Worm (Caenorhabditis elegans) whole organism, young adult: ENCODE results near the gene C28H8.2.

Experiments used
- B0261.1 ChIP-seq: sonication (generic microtip); optimal IDR thresholded peaks from 2 replicates; lab custom pipeline; 2016; ENCODE audit warnings: mild to moderate bottlenecking, missing genetic modification characterization, moderate library complexity, missing compliant biosample characterization
- C06A6.2 ChIP-seq: fragments of 200-800 bp; sonication (Bioruptor generic); conservative IDR thresholded peaks from 2 replicates; pipeline ENCODE4 v1.3.6; 2022; ENCODE audit warnings: missing genetic modification characterization, missing compliant biosample characterization
- F22D6.2 ChIP-seq: sonication (generic microtip); optimal IDR thresholded peaks from 2 replicates; lab custom pipeline; 2016; ENCODE audit warnings: mild to moderate bottlenecking, missing genetic modification characterization, missing compliant biosample characterization
- F39B2.1 ChIP-seq: fragments of 200-800 bp; sonication (Bioruptor generic); IDR thresholded peaks from 2 replicates; pipeline ENCODE4 v1.3.6; 2022; ENCODE audit warnings: missing genetic modification reagents, missing genetic modification characterization, missing compliant biosample characterization
- Y53F4B.3 ChIP-seq: fragments of 200-800 bp; sonication (Bioruptor generic); IDR thresholded peaks from 2 replicates; pipeline ENCODE4 v1.3.6; 2022; ENCODE audit warnings: missing genetic modification reagents, missing genetic modification characterization, missing compliant biosample characterization
- Y67H2A.10 ChIP-seq: fragments of 200-800 bp; sonication (Bioruptor generic); conservative IDR thresholded peaks from 2 replicates; pipeline ENCODE4 v1.3.6; 2022; ENCODE audit warnings: missing genetic modification reagents, missing genetic modification characterization, missing compliant biosample characterization
- ama-1 ChIP-seq, 3 experiments: fragments of 150-350 bp in 1 of 3; sonication (generic microtip) in 2 of 3; optimal IDR thresholded peaks; 2 replicates each; lab custom pipeline; 2014 to 2018; ENCODE audit warnings: missing biosample characterization in 2 of 3, missing genetic modification characterization in 2 of 3, missing genetic modification reagents in 2 of 3
- atf-7 ChIP-seq: sonication (generic microtip); optimal IDR thresholded peaks from 2 replicates; lab custom pipeline; 2017; ENCODE audit warnings: mild to moderate bottlenecking, missing genetic modification characterization, missing compliant biosample characterization
- athp-1 ChIP-seq: sonication (generic microtip); optimal IDR thresholded peaks from 2 replicates; lab custom pipeline; 2017; ENCODE audit warnings: mild to moderate bottlenecking, missing genetic modification characterization, missing compliant biosample characterization
- attf-5 ChIP-seq: fragments of 200-800 bp; sonication (Bioruptor generic); optimal IDR thresholded peaks from 2 replicates; lab custom pipeline; 2018; ENCODE audit warnings: mild to moderate bottlenecking, missing genetic modification characterization, missing compliant biosample characterization
- bed-1 ChIP-seq: fragments of 200-800 bp; sonication (Bioruptor generic); IDR thresholded peaks from 2 replicates; pipeline ENCODE4 v1.3.6; 2022; ENCODE audit warnings: missing genetic modification reagents, missing genetic modification characterization, missing compliant biosample characterization
- ceh-58 ChIP-seq: fragments of 200-800 bp; sonication (Bioruptor generic); IDR thresholded peaks from 2 replicates; pipeline ENCODE4 v1.3.6; 2022; ENCODE audit warnings: missing genetic modification characterization, missing compliant biosample characterization
- ceh-79 ChIP-seq: sonication (generic microtip); optimal IDR thresholded peaks from 2 replicates; lab custom pipeline; 2017; ENCODE audit warnings: mild to moderate bottlenecking, missing genetic modification characterization, missing compliant biosample characterization
- ceh-91 ChIP-seq: fragments of 200-800 bp; sonication (Bioruptor generic); IDR thresholded peaks from 2 replicates; pipeline ENCODE4 v1.3.6; 2022; ENCODE audit warnings: missing genetic modification reagents, missing genetic modification characterization, missing compliant biosample characterization
- chd-7 ChIP-seq: sonication (generic microtip); optimal IDR thresholded peaks from 2 replicates; lab custom pipeline; 2016; ENCODE audit warnings: mild to moderate bottlenecking, missing genetic modification characterization, moderate library complexity, missing compliant biosample characterization
- dpff-1 ChIP-seq: sonication (generic microtip); optimal IDR thresholded peaks from 2 replicates; lab custom pipeline; 2017; ENCODE audit warnings: mild to moderate bottlenecking, missing genetic modification characterization, missing compliant biosample characterization
- egl-18 ChIP-seq: fragments of 200-800 bp; sonication (Bioruptor generic); IDR thresholded peaks from 2 replicates; pipeline ENCODE4 v1.3.6; 2022; ENCODE audit warnings: missing genetic modification reagents, missing genetic modification characterization, missing compliant biosample characterization
- egl-44 ChIP-seq: fragments of 200-800 bp; sonication (Bioruptor generic); IDR thresholded peaks from 2 replicates; pipeline ENCODE4 v1.3.6; 2022; ENCODE audit warnings: missing genetic modification reagents, missing genetic modification characterization, missing compliant biosample characterization
- egrh-3 ChIP-seq: fragments of 200-800 bp; sonication (Bioruptor generic); IDR thresholded peaks from 2 replicates; pipeline ENCODE4 v1.3.6; 2022; ENCODE audit warnings: missing genetic modification reagents, missing genetic modification characterization, missing compliant biosample characterization
- ets-4 ChIP-seq: fragments of 200-800 bp; sonication (Bioruptor generic); optimal IDR thresholded peaks from 2 replicates; lab custom pipeline; 2018; ENCODE audit warnings: mild to moderate bottlenecking, missing genetic modification characterization, missing compliant biosample characterization
- fkh-3 ChIP-seq: sonication (generic microtip); optimal IDR thresholded peaks from 2 replicates; lab custom pipeline; 2016; ENCODE audit warnings: mild to moderate bottlenecking, missing genetic modification characterization, missing compliant biosample characterization
- hlh-12 ChIP-seq: sonication (generic microtip); optimal IDR thresholded peaks from 2 replicates; lab custom pipeline; 2016; ENCODE audit warnings: missing genetic modification characterization, missing compliant biosample characterization
- hlh-26 ChIP-seq: fragments of 200-800 bp; sonication (Bioruptor generic); conservative IDR thresholded peaks from 2 replicates; pipeline ENCODE4 v1.3.6; 2022; ENCODE audit warnings: missing genetic modification reagents, missing genetic modification characterization, missing compliant biosample characterization
- hmg-20 ChIP-seq: fragments of 200-800 bp; sonication (Bioruptor generic); IDR thresholded peaks from 2 replicates; pipeline ENCODE4 v1.3.6; 2022; ENCODE audit warnings: missing genetic modification reagents, missing genetic modification characterization, missing compliant biosample characterization
- hsf-1 ChIP-seq: fragments of 200-800 bp; sonication (Bioruptor generic); IDR thresholded peaks from 2 replicates; pipeline ENCODE4 v1.3.6; 2022; ENCODE audit warnings: missing genetic modification reagents, missing genetic modification characterization, missing compliant biosample characterization
- lag-1 ChIP-seq: fragments of 200-800 bp; sonication (Bioruptor generic); IDR thresholded peaks from 2 replicates; pipeline ENCODE4 v1.3.6; 2022; ENCODE audit warnings: missing genetic modification reagents, missing genetic modification characterization, missing compliant biosample characterization
- let-526 ChIP-seq: fragments of 200-800 bp; sonication (Bioruptor generic); IDR thresholded peaks from 2 replicates; pipeline ENCODE4 v1.3.6; 2022; ENCODE audit warnings: missing genetic modification reagents, missing genetic modification characterization, missing compliant biosample characterization
- lin-35 ChIP-seq, 3 experiments: fragments of 150-350 bp in 2 of 3; sonication (generic microtip) in 1 of 3; optimal IDR thresholded peaks; 2 replicates each; lab custom pipeline; 2014 to 2018; ENCODE audit warnings: missing biosample characterization in 3 of 3, missing genetic modification characterization in 3 of 3, missing genetic modification reagents in 3 of 3
- lin-54 ChIP-seq: fragments of 200-800 bp; sonication (Bioruptor generic); optimal IDR thresholded peaks from 2 replicates; lab custom pipeline; 2018; ENCODE audit warnings: mild to moderate bottlenecking, missing genetic modification characterization, missing compliant biosample characterization
- lir-1 ChIP-seq: fragments of 200-800 bp; sonication (Bioruptor generic); conservative IDR thresholded peaks from 2 replicates; pipeline ENCODE4 v1.3.6; 2022; ENCODE audit warnings: missing genetic modification reagents, missing genetic modification characterization, missing compliant biosample characterization
- lsy-27 ChIP-seq: sonication (generic microtip); optimal IDR thresholded peaks from 2 replicates; lab custom pipeline; 2017; ENCODE audit warnings: missing genetic modification characterization, mild to moderate bottlenecking, missing compliant biosample characterization, antibody characterized with exemption, missing genotype, borderline replicate concordance; ENCODE audit not compliant: insufficient read depth
- madf-10 ChIP-seq: sonication (generic microtip); optimal IDR thresholded peaks from 2 replicates; lab custom pipeline; 2016; ENCODE audit warnings: mild to moderate bottlenecking, missing genetic modification characterization, missing compliant biosample characterization
- madf-3 ChIP-seq: fragments of 200-800 bp; sonication (Bioruptor generic); IDR thresholded peaks from 2 replicates; pipeline ENCODE4 v1.3.6; 2022; ENCODE audit warnings: missing genetic modification reagents, missing genetic modification characterization, missing compliant biosample characterization
- madf-8 ChIP-seq: fragments of 200-800 bp; sonication (Bioruptor generic); conservative IDR thresholded peaks from 2 replicates; pipeline ENCODE4 v1.3.6; 2022; ENCODE audit warnings: missing genetic modification reagents, missing genetic modification characterization, missing compliant biosample characterization
- mel-28 ChIP-seq: sonication (generic microtip); optimal IDR thresholded peaks from 2 replicates; lab custom pipeline; 2016; ENCODE audit warnings: borderline replicate concordance, mild to moderate bottlenecking, missing genetic modification characterization, missing compliant biosample characterization
- nhr-120 ChIP-seq: fragments of 200-800 bp; sonication (Bioruptor generic); IDR thresholded peaks from 2 replicates; pipeline ENCODE4 v1.3.6; 2022; ENCODE audit warnings: missing genetic modification characterization, missing compliant biosample characterization
- pbrm-1 ChIP-seq: fragments of 200-800 bp; sonication (Bioruptor generic); IDR thresholded peaks from 2 replicates; pipeline ENCODE4 v1.3.6; 2022; ENCODE audit warnings: missing genetic modification reagents, missing genetic modification characterization, missing compliant biosample characterization
- pha-4 ChIP-seq: fragments of 150-350 bp; sonication (generic microtip); optimal IDR thresholded peaks from 2 replicates; lab custom pipeline; 2014; ENCODE audit warnings: missing biosample characterization, missing genetic modification reagents, missing genetic modification characterization
- rcor-1 ChIP-seq: fragments of 200-800 bp; sonication (Bioruptor generic); IDR thresholded peaks from 2 replicates; pipeline ENCODE4 v1.3.6; 2022; ENCODE audit warnings: missing genetic modification reagents, missing genetic modification characterization, missing compliant biosample characterization
- rpc-1 ChIP-seq, 2 experiments: fragments of 150-350 bp in 1 of 2; sonication (generic microtip) in 1 of 2; optimal IDR thresholded peaks; 2 replicates each; lab custom pipeline; 2014 to 2018; ENCODE audit warnings: missing biosample characterization in 1 of 2, missing genetic modification characterization in 1 of 2, missing genetic modification reagents in 1 of 2, missing genotype in 1 of 2
- sdz-38 ChIP-seq: sonication (generic microtip); optimal IDR thresholded peaks from 2 replicates; lab custom pipeline; 2016; ENCODE audit warnings: missing genotype, missing genetic modification characterization, missing compliant biosample characterization
- snpc-1.1 ChIP-seq: sonication (generic microtip); optimal IDR thresholded peaks from 2 replicates; lab custom pipeline; 2017; ENCODE audit warnings: missing genetic modification characterization, mild to moderate bottlenecking, missing compliant biosample characterization, antibody characterized with exemption, moderate library complexity, missing genotype, missing genetic modification reagents; ENCODE audit not compliant: insufficient read depth
- sptf-2 ChIP-seq: fragments of 200-800 bp; sonication (Bioruptor generic); optimal IDR thresholded peaks from 2 replicates; lab custom pipeline; 2018; ENCODE audit warnings: mild to moderate bottlenecking, missing genetic modification characterization, missing compliant biosample characterization
- tbp1 ChIP-seq: fragments of 200-800 bp; sonication (Bioruptor generic); optimal IDR thresholded peaks from 2 replicates; lab custom pipeline; 2018; ENCODE audit warnings: mild to moderate bottlenecking, missing genetic modification characterization, missing compliant biosample characterization
- tlf-1 ChIP-seq: fragments of 200-800 bp; sonication (Bioruptor generic); optimal IDR thresholded peaks from 2 replicates; lab custom pipeline; 2018; ENCODE audit warnings: mild to moderate bottlenecking, missing genetic modification characterization, missing compliant biosample characterization
- ztf-22 ChIP-seq: fragments of 200-800 bp; sonication (Bioruptor generic); optimal IDR thresholded peaks from 2 replicates; lab custom pipeline; 2018; ENCODE audit warnings: mild to moderate bottlenecking, missing genetic modification characterization, moderate library complexity, missing compliant biosample characterization
- ztf-25 ChIP-seq: fragments of 200-800 bp; sonication (Bioruptor generic); IDR thresholded peaks from 2 replicates; pipeline ENCODE4 v1.3.6; 2022; ENCODE audit warnings: missing genetic modification reagents, missing genetic modification characterization, missing compliant biosample characterization
- ztf-3 ChIP-seq: fragments of 200-800 bp; sonication (Bioruptor generic); optimal IDR thresholded peaks from 2 replicates; lab custom pipeline; 2018; ENCODE audit warnings: mild to moderate bottlenecking, missing genetic modification characterization, missing compliant biosample characterization

C28H8.2 gene

DNA sequence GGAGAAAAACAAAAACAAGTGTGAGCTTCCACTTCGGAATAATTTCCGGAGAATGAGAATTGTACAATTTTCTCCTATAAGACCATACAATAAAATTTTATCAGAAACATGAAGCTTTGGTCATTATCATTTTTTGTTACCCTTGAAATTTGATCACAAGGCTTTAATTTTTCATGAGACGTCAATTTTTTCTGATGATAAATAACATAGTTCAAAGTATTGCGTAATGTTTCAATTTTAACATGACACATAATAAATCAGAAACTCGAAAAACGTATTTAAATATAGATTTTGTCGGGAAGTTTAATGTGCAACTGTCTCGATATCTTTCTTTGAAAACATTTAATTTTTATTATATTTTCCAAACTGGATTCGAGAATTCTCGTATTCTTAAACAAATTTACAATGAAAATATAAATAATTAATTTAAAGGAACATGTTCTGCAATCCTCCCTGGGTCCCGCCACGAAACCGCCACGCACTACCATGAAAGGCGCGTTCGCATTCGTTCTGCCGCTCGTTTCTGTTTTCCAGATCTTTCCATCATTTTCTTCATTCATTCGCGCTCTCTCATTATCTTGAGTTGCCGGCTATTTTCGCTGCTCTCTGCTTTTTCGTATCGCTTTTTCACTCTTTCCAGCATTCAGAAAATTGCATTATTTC lies 18.8 kb downstream of the C28H8.2 start (continued):
- TF ChIP-seq lag-1 (GFP tag; lab: Robert Waterston, UW), result no peak
- TF ChIP-seq ets-4 (GFP tag; lab: Kevin White, UChicago), result no peak
- peak; percentile 70 for TF ChIP-seq tlf-1
- TF ChIP-seq madf-3 (GFP tag; lab: Robert Waterston, UW), result peak; percentile 96
- no peak for TF ChIP-seq nhr-120 (GFP tag; lab: Robert Waterston, UW)
- peak; percentile 71 for TF ChIP-seq Y67H2A.10 (GFP tag; lab: Robert Waterston, UW)
- TF ChIP-seq F22D6.2 (tag; lab: Kevin White, UChicago), result no peak
- peak; percentile 75 for TF ChIP-seq lin-54
- no peak for TF ChIP-seq B0261.1 (tag; lab: Kevin White, UChicago)
- TF ChIP-seq atf-7 (tag; lab: Kevin White, UChicago), result no peak
- no peak for TF ChIP-seq pha-4 (tag; lab: Kevin White, UChicago)
- TF ChIP-seq C06A6.2, result no peak
- peak; percentile 88 for TF ChIP-seq madf-8 (GFP tag; lab: Robert Waterston, UW)
- TF ChIP-seq sptf-2 (GFP tag; lab: Kevin White, UChicago), result no peak
- TF ChIP-seq dpff-1 (tag; lab: Kevin White, UChicago), result no peak
- no peak for TF ChIP-seq ztf-3
- no peak for TF ChIP-seq let-526
- no peak for TF ChIP-seq ceh-79 (tag; lab: Kevin White, UChicago)
- TF ChIP-seq fkh-3 (tag; lab: Kevin White, UChicago), result no peak
- peak; percentile 64 for TF ChIP-seq rcor-1
- TF ChIP-seq ceh-91 (GFP tag; lab: Robert Waterston, UW), result peak; percentile 93
- TF ChIP-seq hsf-1 (GFP tag; lab: Robert Waterston, UW), result peak; percentile 98
- no peak for TF ChIP-seq ztf-25 (GFP tag; lab: Robert Waterston, UW)
- no peak for TF ChIP-seq tbp1
- TF ChIP-seq madf-10 (tag; lab: Kevin White, UChicago), result no peak
- no peak for TF ChIP-seq Y53F4B.3 (GFP tag; lab: Robert Waterston, UW)
- no peak for TF ChIP-seq hlh-12 (tag; lab: Kevin White, UChicago)
- TF ChIP-seq lsy-27 (tag; lab: Kevin White, UChicago), result no peak
- TF ChIP-seq chd-7 (tag; lab: Kevin White, UChicago), result no peak
- TF ChIP-seq sdz-38 (tag; lab: Kevin White, UChicago), result no peak
- peak; percentile 10 for TF ChIP-seq athp-1 (tag; lab: Kevin White, UChicago)
- TF ChIP-seq snpc-1.1 (tag; lab: Kevin White, UChicago), result no peak
- TF ChIP-seq F39B2.1 (GFP tag; lab: Robert Waterston, UW), result no peak
- no peak for TF ChIP-seq ama-1 (optimal IDR thresholded peaks at IDR 0.05; lab: Kevin White, UChicago)
- no peak for TF ChIP-seq ama-1 (GFP tag; optimal IDR thresholded peaks at IDR 0.05; lab: Kevin White, UChicago)
- no peak for TF ChIP-seq egl-44 (GFP tag; lab: Robert Waterston, UW)
- TF ChIP-seq lir-1 (GFP tag; lab: Robert Waterston, UW), result 0 out of 2 replicates have a peak, but pooled peaks have one; percentile 5
- no peak for TF ChIP-seq rpc-1 (optimal IDR thresholded peaks at IDR 0.05; lab: Kevin White, UChicago)
- TF ChIP-seq rpc-1 (tag; optimal IDR thresholded peaks at IDR 0.05; lab: Kevin White, UChicago), result no peak
- no peak for TF ChIP-seq ztf-22 (GFP tag; lab: Kevin White, UChicago)
- no peak for TF ChIP-seq attf-5 (GFP tag; lab: Kevin White, UChicago)
- TF ChIP-seq lin-35 (GFP tag; optimal IDR thresholded peaks at IDR 0.05; lab: Kevin White, UChicago), result peak in 1 of 3 experiments; percentile 35
- no peak for TF ChIP-seq bed-1 (GFP tag; lab: Robert Waterston, UW)
- no peak for TF ChIP-seq egl-18 (GFP tag; lab: Robert Waterston, UW)
- no peak for TF ChIP-seq ceh-58 (GFP tag; lab: Robert Waterston, UW)
- TF ChIP-seq egrh-3, result peak; percentile 35; the same call in 1 of the 2 replicates
- TF ChIP-seq mel-28, result no peak
- peak; percentile 53 for TF ChIP-seq pbrm-1 (GFP tag; lab: Robert Waterston, UW)
- TF ChIP-seq hmg-20 (GFP tag; lab: Robert Waterston, UW), result no peak
- no peak for TF ChIP-seq hlh-26 (GFP tag; lab: Robert Waterston, UW)
